Fruit fly (Drosophila melanogaster): Measurements from ENCODE around the gene CG31816.

dm6 chr2L:16530809-16531208 lies 11.5 kb upstream of the CG31816 start:
- TF ChIP-seq kay (GFP tag; ENCODE audit: borderline replicate concordance), result peak; percentile 83
- peak; percentile 89 for TF ChIP-seq ovo (GFP tag; optimal IDR thresholded peaks at IDR 0.05)
